Worm (Caenorhabditis elegans): ENCODE measurements around the gene msp-49.
"Not testable (repeated sequence)": the region's sequence is repeated elsewhere in the genome, so short reads cannot be mapped to it uniquely, and the experiment has no call there.

The msp-49 gene

ce11 chrII:5154540-5154939, 39.6 kb upstream of the msp-49 start, which contains the start of gene srb-12:
Gene srb-12, minus strand, starts transcription at chrII:5154640.
- TF ChIP-seq zfh-2 (GFP tag; conservative IDR thresholded peaks at IDR 0.05) = no peak

ce11 chrII:5156983-5157382, 37.2 kb upstream of the msp-49 start, which contains the start of gene msp-45:
Gene msp-45, minus strand, starts transcription at chrII:5157083.
- TF ChIP-seq aptf-2 (GFP tag; conservative IDR thresholded peaks at IDR 0.05) = no peak
- TF ChIP-seq ceh-58 (GFP tag; IDR thresholded peaks at IDR 0.05) = no peak
- no peak for TF ChIP-seq ztf-25 (GFP tag; IDR thresholded peaks at IDR 0.05)
- no peak for TF ChIP-seq bed-2 (GFP tag; IDR thresholded peaks at IDR 0.05)
- no peak for TF ChIP-seq gei-17 (GFP tag; optimal IDR thresholded peaks at IDR 0.05)
- no peak for TF ChIP-seq T07F8.4 (tag; optimal IDR thresholded peaks at IDR 0.05)
- no peak for TF ChIP-seq ztf-6 (GFP tag; IDR thresholded peaks at IDR 0.05)
- no peak for TF ChIP-seq hsf-1 (GFP tag; IDR thresholded peaks at IDR 0.05)
- TF ChIP-seq ceh-27 (GFP tag; optimal IDR thresholded peaks at IDR 0.05) = no peak
- no peak for TF ChIP-seq F39B2.1 (GFP tag; IDR thresholded peaks at IDR 0.05)
- TF ChIP-seq snpc-4 (GFP tag; optimal IDR thresholded peaks at IDR 0.05) = no peak
- no peak for TF ChIP-seq snpc-4 (tag; optimal IDR thresholded peaks at IDR 0.05)
- no peak for TF ChIP-seq nhr-27 (tag; optimal IDR thresholded peaks at IDR 0.05)
- TF ChIP-seq bed-1 (GFP tag; IDR thresholded peaks at IDR 0.05) = no peak
- no peak for TF ChIP-seq nhr-90 (tag; optimal IDR thresholded peaks at IDR 0.05)
- no peak for TF ChIP-seq lir-1 (GFP tag; conservative IDR thresholded peaks at IDR 0.05)
- no peak for TF ChIP-seq egl-18 (GFP tag; IDR thresholded peaks at IDR 0.05)
- TF ChIP-seq lin-40 (tag; optimal IDR thresholded peaks at IDR 0.05) = no peak
- TF ChIP-seq dpl-1 (GFP tag; optimal IDR thresholded peaks at IDR 0.05) = no peak
- no peak for TF ChIP-seq lsy-27 (tag; optimal IDR thresholded peaks at IDR 0.05; ENCODE audit: borderline replicate concordance, insufficient read depth)
- no peak for TF ChIP-seq F57A8.1 (GFP tag; optimal IDR thresholded peaks at IDR 0.05)

DNA sequence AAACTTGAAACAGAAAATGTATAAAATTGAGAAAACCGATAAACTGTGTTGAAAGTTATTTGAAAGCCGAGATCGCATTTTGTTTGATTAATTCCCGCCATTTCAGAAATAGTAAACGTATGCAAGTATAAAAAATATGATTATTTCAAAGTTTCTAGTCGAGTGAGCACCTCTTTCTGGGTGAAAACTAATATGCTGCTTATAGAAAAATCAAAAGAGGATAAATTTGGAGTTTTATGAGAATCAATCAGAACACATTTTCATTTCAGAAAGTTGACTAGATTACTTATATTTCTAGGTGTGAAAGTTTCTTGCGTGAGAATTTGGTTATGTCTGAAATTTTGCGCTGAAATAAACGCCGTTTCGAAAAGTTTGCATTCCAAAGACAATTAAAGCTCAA, 36.6 kb upstream of the msp-49 start, which contains the start of gene srb-13:
Gene srb-13 (minus strand): TSS at position 101 of the 400 bp plus-strand sequence.
- TF ChIP-seq athp-1 (tag; optimal IDR thresholded peaks at IDR 0.05) (no peak), lin-26 (GFP tag; IDR thresholded peaks at IDR 0.05) (no peak), ztf-18 (tag; optimal IDR thresholded peaks at IDR 0.05) (no peak), B0336.3 (GFP tag; IDR thresholded peaks at IDR 0.05) (no peak), mes-4 (tag; optimal IDR thresholded peaks at IDR 0.05) (no peak), dpff-1 (tag; optimal IDR thresholded peaks at IDR 0.05) (no peak), ceh-100 (GFP tag; IDR thresholded peaks at IDR 0.05) (no peak), Y53G8AR.9 (GFP tag; conservative IDR thresholded peaks at IDR 0.05) (no peak), C06A6.2 (GFP tag; conservative IDR thresholded peaks at IDR 0.05) (no peak), F22D6.2 (tag; optimal IDR thresholded peaks at IDR 0.05) (no peak), ceh-58 (GFP tag; IDR thresholded peaks at IDR 0.05) (no peak), ceh-79 (tag; optimal IDR thresholded peaks at IDR 0.05) (no peak), ZK185.1 (tag; optimal IDR thresholded peaks at IDR 0.05; ENCODE audit: poor library complexity, severe bottlenecking) (no peak)

- not testable (repeated sequence) for TF ChIP-seq madf-3, hsf-1, nfya-2 (GFP tag; IDR thresholded peaks at IDR 0.05)
Observed at ce11 chrII:5158774-5159173, 35.4 kb upstream of the msp-49 start, which contains the start of gene F58A6.9. Gene F58A6.9, minus strand, starts transcription at chrII:5158874.

All from whole organism, young adult.